Worm (Caenorhabditis elegans) whole organism, L1 larva: ENCODE measurements around the gene H03E18.1.
"Not testable (repeated sequence)": the region's sequence is repeated elsewhere in the genome, so short reads cannot be mapped to it uniquely, and the experiment has no call there.

Experiments used
- ama-1 ChIP-seq: fragments of 150-350 bp; optimal IDR thresholded peaks from 2 replicates; lab custom pipeline; 2014
- blmp-1 ChIP-seq: fragments of 150-350 bp; optimal IDR thresholded peaks from 2 replicates; lab custom pipeline; 2014; ENCODE audit warnings: missing biosample characterization, missing genetic modification characterization
- mdl-1 ChIP-seq, 2 experiments: fragments of 150-350 bp; optimal IDR thresholded peaks; 2 replicates each; lab custom pipeline; 2014 to 2017; ENCODE audit warnings: missing biosample characterization in 2 of 2, missing genetic modification characterization in 2 of 2, inconsistent platforms in 1 of 2
- nhr-11 ChIP-seq: fragments of 150-350 bp; optimal IDR thresholded peaks from 2 replicates; lab custom pipeline; 2014; ENCODE audit warnings: missing biosample characterization, missing genetic modification characterization
- nhr-20 ChIP-seq: sonication (generic microtip); optimal IDR thresholded peaks from 2 replicates; lab custom pipeline; 2016; ENCODE audit warnings: mild to moderate bottlenecking, missing genetic modification characterization, missing compliant biosample characterization
- nhr-76 ChIP-seq: sonication (generic microtip); optimal IDR thresholded peaks from 2 replicates; lab custom pipeline; 2017; ENCODE audit warnings: missing biosample characterization, missing genetic modification characterization
- nhr-84 ChIP-seq: sonication (generic microtip); optimal IDR thresholded peaks from 2 replicates; lab custom pipeline; 2017; ENCODE audit warnings: missing biosample characterization, missing genetic modification characterization
- sup-37 ChIP-seq: fragments of 200-800 bp; sonication (Bioruptor generic); optimal IDR thresholded peaks from 2 replicates; lab custom pipeline; 2018; ENCODE audit warnings: mild to moderate bottlenecking, missing genetic modification characterization, missing compliant biosample characterization

ce11 chrX:8538262-8538776, 30.6 kb downstream of the H03E18.1 start, which contains the start of the genes nspc-4 and nspc-5:
- not testable (repeated sequence) for TF ChIP-seq nhr-76 (tag; lab: Kevin White, UChicago); nhr-84 (tag; lab: Kevin White, UChicago); sup-37 (GFP tag; lab: Kevin White, UChicago); ama-1 (lab: Kevin White, UChicago); nhr-11 (tag; lab: Kevin White, UChicago); mdl-1 (tag; optimal IDR thresholded peaks at IDR 0.05; lab: Kevin White, UChicago); blmp-1 (tag; lab: Kevin White, UChicago); nhr-20 (tag; lab: Kevin White, UChicago)
